Worm (Caenorhabditis elegans): ENCODE measurements around the gene C04H4.1.

DNA sequence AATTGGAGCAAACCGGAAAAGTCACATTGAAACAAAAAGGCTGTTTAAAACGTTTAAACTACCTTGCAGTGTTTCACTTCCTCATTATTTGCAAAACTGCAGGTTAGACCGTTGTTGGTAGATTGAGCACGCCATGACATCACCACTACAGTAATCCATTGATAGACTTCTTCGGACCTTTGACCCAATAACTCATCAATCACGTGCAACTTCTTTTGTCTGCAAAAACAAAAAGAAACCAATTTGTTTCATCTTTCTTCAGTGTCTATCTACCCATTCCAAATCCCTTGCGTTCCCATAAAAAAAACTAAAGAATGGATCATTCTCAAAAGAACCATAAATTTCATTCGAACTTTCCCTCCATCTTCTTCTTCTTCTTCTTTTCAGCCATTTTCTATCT lies 22.4 kb downstream of the C04H4.1 start:
- TF ChIP-seq ama-1 (optimal IDR thresholded peaks at IDR 0.05) (no peak), hmg-4 (GFP tag; optimal IDR thresholded peaks at IDR 0.05) (no peak), F13C5.2 (tag; optimal IDR thresholded peaks at IDR 0.05) (no peak), tbx-11 (GFP tag; IDR thresholded peaks at IDR 0.05) (no peak), ceh-13 (GFP tag; optimal IDR thresholded peaks at IDR 0.05) (no peak), tra-4 (tag; optimal IDR thresholded peaks at IDR 0.05) (no peak), pes-1 (GFP tag; IDR thresholded peaks at IDR 0.05) (no peak), hnd-1 (tag; optimal IDR thresholded peaks at IDR 0.05) (no peak), scrt-1 (GFP tag; IDR thresholded peaks at IDR 0.05) (no peak)

All from whole organism, early embryonic.